Fruit fly (Drosophila melanogaster): Measurements from ENCODE around the gene CG15209.
A peak's percentile ranks its signal among the peaks of the same experiment; 100 is the strongest.

CG15209 gene

DNA sequence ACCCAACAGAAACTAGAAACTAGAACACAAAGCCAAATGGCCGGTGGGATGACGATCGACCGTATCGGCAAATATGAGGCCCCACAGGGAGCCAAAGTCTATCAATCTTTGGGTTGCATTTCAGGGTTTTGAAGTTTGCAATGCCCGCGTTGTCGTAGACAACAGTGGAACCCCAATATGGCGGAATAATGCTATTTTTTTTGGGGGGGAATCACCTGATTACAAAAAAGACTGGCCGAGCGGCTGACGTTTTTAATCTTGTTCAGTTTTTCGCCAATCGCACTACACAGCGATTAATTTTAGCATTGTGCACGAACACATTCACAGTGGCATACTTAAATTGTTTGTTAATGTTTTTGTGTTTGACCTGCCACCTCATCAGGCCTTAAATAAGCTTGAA, 34.4 kb downstream of the CG15209 start:
- TF ChIP-seq acj6 (GFP tag; optimal IDR thresholded peaks at IDR 0.05) (no peak), fd85E (GFP tag; optimal IDR thresholded peaks at IDR 0.05) (no peak), achi (GFP tag; optimal IDR thresholded peaks at IDR 0.05) (no peak), Hr38 (GFP tag; optimal IDR thresholded peaks at IDR 0.05) (no peak), dsx (GFP tag; optimal IDR thresholded peaks at IDR 0.05; ENCODE audit: poor library complexity, severe bottlenecking) (no peak), CG4318 (GFP tag; optimal IDR thresholded peaks at IDR 0.05) (no peak), salr (GFP tag; optimal IDR thresholded peaks at IDR 0.05) (no peak), cyc (GFP tag; optimal IDR thresholded peaks at IDR 0.05) (no peak)

- TF ChIP-seq Sox102F (GFP tag; optimal IDR thresholded peaks at IDR 0.05) (no peak), topi (GFP tag; optimal IDR thresholded peaks at IDR 0.05) (peak; percentile 48), CG10669 (GFP tag; optimal IDR thresholded peaks at IDR 0.05) (no peak), Sox15 (GFP tag; optimal IDR thresholded peaks at IDR 0.05) (no peak), vri (GFP tag; optimal IDR thresholded peaks at IDR 0.05) (peak; percentile 1), OdsH (GFP tag; optimal IDR thresholded peaks at IDR 0.05) (no peak), CG1621 (tag; optimal IDR thresholded peaks at IDR 0.05) (peak; percentile 14), esn (GFP tag; optimal IDR thresholded peaks at IDR 0.05) (peak; percentile 10), ss (GFP tag; optimal IDR thresholded peaks at IDR 0.05) (no peak), Hr38 (GFP tag; optimal IDR thresholded peaks at IDR 0.05) (no peak), svp (GFP tag) (peak; percentile 79), CG4318 (GFP tag; optimal IDR thresholded peaks at IDR 0.05) (no peak), CG6276 (GFP tag; optimal IDR thresholded peaks at IDR 0.05) (peak; percentile 45), CG15336 (GFP tag; IDR thresholded peaks at IDR 0.05) (peak; percentile 65), acj6 (GFP tag; optimal IDR thresholded peaks at IDR 0.05) (peak; percentile 67), lz (GFP tag; optimal IDR thresholded peaks at IDR 0.05) (peak; percentile 24), CG6792 (GFP tag; optimal IDR thresholded peaks at IDR 0.05) (peak; percentile 4), pdm3 (GFP tag; optimal IDR thresholded peaks at IDR 0.05) (peak; percentile 8), CG9139 (GFP tag; optimal IDR thresholded peaks at IDR 0.05) (no peak), net (GFP tag; optimal IDR thresholded peaks at IDR 0.05) (peak; percentile 9), Sox14 (GFP tag; optimal IDR thresholded peaks at IDR 0.05) (peak; percentile 22), achi (GFP tag; optimal IDR thresholded peaks at IDR 0.05) (no peak), Met (GFP tag; optimal IDR thresholded peaks at IDR 0.05) (no peak), CG8632 (GFP tag; optimal IDR thresholded peaks at IDR 0.05) (peak; percentile 11), CG6854 (GFP tag; optimal IDR thresholded peaks at IDR 0.05) (no peak), CG3919 (GFP tag; optimal IDR thresholded peaks at IDR 0.05) (no peak), dac (GFP tag; optimal IDR thresholded peaks at IDR 0.05) (no peak), CG6163 (GFP tag; IDR thresholded peaks at IDR 0.05) (0 out of 3 replicates have a peak, but pooled peaks have one; percentile 17), Hr4 (GFP tag; optimal IDR thresholded peaks at IDR 0.05) (peak; percentile 73), Hr39 (GFP tag; optimal IDR thresholded peaks at IDR 0.05) (no peak), Ets21C (GFP tag; optimal IDR thresholded peaks at IDR 0.05) (peak; percentile 5), Blimp-1 (GFP tag; optimal IDR thresholded peaks at IDR 0.05) (no peak), Eip78C (GFP tag) (peak; percentile 80), CG11902 (GFP tag; optimal IDR thresholded peaks at IDR 0.05) (no peak), fd85E (GFP tag; optimal IDR thresholded peaks at IDR 0.05) (no peak), Eip75B (GFP tag; optimal IDR thresholded peaks at IDR 0.05) (no peak), CG31627 (GFP tag; optimal IDR thresholded peaks at IDR 0.05) (peak; percentile 7), spab (GFP tag; optimal IDR thresholded peaks at IDR 0.05) (no peak), CG3032 (tag; optimal IDR thresholded peaks at IDR 0.05) (no peak), CG11762 (GFP tag; optimal IDR thresholded peaks at IDR 0.05; ENCODE audit: insufficient read depth) (peak; percentile 23), CG10631 (GFP tag; optimal IDR thresholded peaks at IDR 0.05) (peak; percentile 29), CG32006 (GFP tag; optimal IDR thresholded peaks at IDR 0.05) (no peak), CG7368 (GFP tag; optimal IDR thresholded peaks at IDR 0.05) (no peak), Eip93F (GFP tag; optimal IDR thresholded peaks at IDR 0.05) (no peak), CG8319 (GFP tag; optimal IDR thresholded peaks at IDR 0.05) (peak; percentile 15)
Observed at dm6 chrX:10877087-10877935, 35.3 kb downstream of the CG15209 start, which contains the start of gene CG1637. CG1637 (minus strand) TSS chrX:10877893.
